Fruit fly (Drosophila melanogaster) whole organism, embryonic: ENCODE measurements around the gene CG17118.

Experiments used
- Bgb ChIP-seq: fragments of 200-800 bp; sonication (Bioruptor generic); IDR thresholded peaks from 2 replicates; pipeline ENCODE4 v1.3.6; 2022; ENCODE audit warnings: missing biosample characterization, missing genetic modification characterization; ENCODE audit not compliant: partially characterized antibody
- CG10654 ChIP-seq: fragments of 200-800 bp; sonication (Bioruptor generic); optimal IDR thresholded peaks from 2 replicates; lab custom pipeline; 2016; ENCODE audit warnings: missing biosample characterization, missing genetic modification characterization
- CG11456 ChIP-seq: fragments of 200-800 bp; sonication (Bioruptor generic); IDR thresholded peaks from 3 replicates; pipeline ENCODE4 v1.3.6; 2022; ENCODE audit warnings: missing biosample characterization, missing genetic modification characterization
- CG12155 ChIP-seq: fragments of 200-800 bp; sonication (Bioruptor generic); optimal IDR thresholded peaks from 3 replicates; lab custom pipeline; 2016; ENCODE audit warnings: missing biosample characterization, missing genetic modification characterization
- CG13894 ChIP-seq: fragments of 200-800 bp; sonication (Bioruptor generic); optimal IDR thresholded peaks from 3 replicates; lab custom pipeline; 2018; ENCODE audit warnings: missing biosample characterization, mild to moderate bottlenecking, missing genetic modification characterization, moderate library complexity
- CG14441 ChIP-seq: fragments of 200-800 bp; sonication (Bioruptor generic); IDR thresholded peaks from 2 replicates; pipeline ENCODE4 v1.3.6; 2022; ENCODE audit warnings: missing biosample characterization, missing genetic modification characterization
- CG17361 ChIP-seq: fragments of 200-800 bp; sonication (Bioruptor generic); IDR thresholded peaks from 3 replicates; pipeline ENCODE4 v1.3.6; 2022; ENCODE audit warnings: missing biosample characterization, missing genetic modification characterization
- CG17385 ChIP-seq: fragments of 200-800 bp; sonication (Bioruptor generic); optimal IDR thresholded peaks from 3 replicates; lab custom pipeline; 2018; ENCODE audit warnings: missing biosample characterization, mild to moderate bottlenecking, missing genetic modification characterization
- CG17802 ChIP-seq: fragments of 200-800 bp; sonication (Bioruptor generic); optimal IDR thresholded peaks from 2 replicates; lab custom pipeline; 2018; ENCODE audit warnings: missing biosample characterization, mild to moderate bottlenecking, missing genetic modification characterization, moderate library complexity
- CG18262 ChIP-seq: fragments of 200-800 bp; optimal IDR thresholded peaks from 3 replicates; lab custom pipeline; 2019; ENCODE audit warnings: missing biosample characterization, mild to moderate bottlenecking, missing genetic modification characterization, moderate library complexity
- CG4404 ChIP-seq: fragments of 200-800 bp; sonication (Bioruptor generic); IDR thresholded peaks from 2 replicates; pipeline ENCODE4 v1.3.6; 2022; ENCODE audit warnings: missing biosample characterization, missing genetic modification characterization
- CG4730 ChIP-seq: fragments of 200-800 bp; sonication (Bioruptor generic); IDR thresholded peaks from 2 replicates; pipeline ENCODE4 v1.3.6; 2022; ENCODE audit warnings: missing biosample characterization, missing genetic modification characterization
- CG6272 ChIP-seq: fragments of 200-800 bp; sonication (Bioruptor generic); IDR thresholded peaks from 2 replicates; pipeline ENCODE4 v1.3.6; 2022; ENCODE audit warnings: missing biosample characterization, missing genetic modification characterization
- CG7357 ChIP-seq: fragments of 200-800 bp; sonication (Bioruptor generic); IDR thresholded peaks from 3 replicates; pipeline ENCODE4 v1.3.6; 2022; ENCODE audit warnings: missing biosample characterization, missing genetic modification characterization
- CG7745 ChIP-seq: fragments of 200-800 bp; sonication (Bioruptor generic); optimal IDR thresholded peaks from 2 replicates; lab custom pipeline; 2018; ENCODE audit warnings: missing biosample characterization, mild to moderate bottlenecking, missing genetic modification characterization, moderate library complexity
- CG7987 ChIP-seq: fragments of 200-800 bp; sonication (Bioruptor generic); optimal IDR thresholded peaks from 2 replicates; lab custom pipeline; 2018; ENCODE audit warnings: missing biosample characterization, mild to moderate bottlenecking, missing genetic modification characterization, moderate library complexity
- CG8765 ChIP-seq: fragments of 200-800 bp; sonication (Bioruptor generic); IDR thresholded peaks from 2 replicates; pipeline ENCODE4 v1.3.6; 2022; ENCODE audit warnings: missing biosample characterization, missing genetic modification characterization
- CG9437 ChIP-seq: fragments of 200-800 bp; sonication (Bioruptor generic); optimal IDR thresholded peaks from 2 replicates; lab custom pipeline; 2018; ENCODE audit warnings: missing biosample characterization, mild to moderate bottlenecking, missing genetic modification characterization
- CG9609 ChIP-seq: fragments of 200-800 bp; sonication (Bioruptor generic); optimal IDR thresholded peaks from 3 replicates; lab custom pipeline; 2016; ENCODE audit warnings: missing biosample characterization, missing genetic modification characterization
- CHES-1-like ChIP-seq: fragments of 200-800 bp; sonication (Bioruptor generic); optimal IDR thresholded peaks from 2 replicates; lab custom pipeline; 2016; ENCODE audit warnings: missing biosample characterization, missing genetic modification characterization
- CoRest ChIP-seq: fragments of 200-800 bp; sonication (Bioruptor generic); optimal IDR thresholded peaks from 3 replicates; lab custom pipeline; 2018; ENCODE audit warnings: missing biosample characterization, mild to moderate bottlenecking, missing genetic modification characterization, moderate library complexity
- D19B ChIP-seq: fragments of 200-800 bp; sonication (Bioruptor generic); optimal IDR thresholded peaks from 2 replicates; lab custom pipeline; 2017; ENCODE audit warnings: missing biosample characterization, mild to moderate bottlenecking, missing genetic modification characterization
- Elba2 ChIP-seq: fragments of 200-800 bp; sonication (Bioruptor generic); optimal IDR thresholded peaks from 3 replicates; lab custom pipeline; 2016; ENCODE audit warnings: missing biosample characterization, missing genetic modification characterization
- Ets97D ChIP-seq: fragments of 200-800 bp; sonication (Bioruptor generic); optimal IDR thresholded peaks from 3 replicates; lab custom pipeline; 2016; ENCODE audit warnings: missing biosample characterization, missing genetic modification characterization
- Fer3 ChIP-seq: fragments of 200-800 bp; sonication (Bioruptor generic); optimal IDR thresholded peaks from 2 replicates; lab custom pipeline; 2018; ENCODE audit warnings: missing biosample characterization, mild to moderate bottlenecking, missing genetic modification characterization, moderate library complexity
- Hmx ChIP-seq: fragments of 200-800 bp; sonication (Bioruptor generic); optimal IDR thresholded peaks from 2 replicates; lab custom pipeline; 2016; ENCODE audit warnings: missing biosample characterization, missing genetic modification characterization
- MBD-R2 ChIP-seq: fragments of 200-800 bp; sonication (Bioruptor generic); IDR thresholded peaks from 2 replicates; pipeline ENCODE4 v1.3.6; 2022; ENCODE audit warnings: missing biosample characterization, missing genetic modification characterization
- Mad ChIP-seq: fragments of 200-800 bp; sonication (Bioruptor generic); optimal IDR thresholded peaks from 2 replicates; lab custom pipeline; 2016; ENCODE audit warnings: missing biosample characterization, missing genetic modification characterization
- Mrtf ChIP-seq: fragments of 200-800 bp; sonication (Bioruptor generic); IDR thresholded peaks from 3 replicates; pipeline ENCODE4 v1.3.6; 2022; ENCODE audit warnings: missing biosample characterization, missing genetic modification characterization
- NFAT ChIP-seq: fragments of 200-800 bp; sonication (Bioruptor generic); IDR thresholded peaks from 2 replicates; pipeline ENCODE4 v1.3.6; 2022; ENCODE audit warnings: missing biosample characterization, missing genetic modification characterization
- Pdp1 ChIP-seq, 2 experiments: fragments of 200-800 bp; sonication (Bioruptor generic); optimal IDR thresholded peaks; 3 replicates each; lab custom pipeline; 2016; ENCODE audit warnings: missing biosample characterization in 2 of 2, missing genetic modification characterization in 2 of 2, mild to moderate bottlenecking in 1 of 2, moderate library complexity in 1 of 2
- Sry-δ ChIP-seq: fragments of 200-800 bp; sonication (Bioruptor generic); optimal IDR thresholded peaks from 2 replicates; lab custom pipeline; 2016; ENCODE audit warnings: missing biosample characterization, missing genetic modification characterization
- Usf ChIP-seq: fragments of 200-800 bp; sonication (Bioruptor generic); optimal IDR thresholded peaks from 2 replicates; lab custom pipeline; 2017; ENCODE audit warnings: missing genotype, missing biosample characterization, missing genetic modification characterization
- bigmax ChIP-seq: fragments of 200-800 bp; sonication (Bioruptor generic); optimal IDR thresholded peaks from 2 replicates; lab custom pipeline; 2018; ENCODE audit warnings: missing biosample characterization, mild to moderate bottlenecking, missing genetic modification characterization
- chif ChIP-seq, 2 experiments: fragments of 200-800 bp; sonication (Bioruptor generic); optimal IDR thresholded peaks; 3 replicates each; lab custom pipeline; 2016; ENCODE audit warnings: missing biosample characterization in 2 of 2, missing genetic modification characterization in 2 of 2
- chm ChIP-seq: fragments of 200-800 bp; sonication (Bioruptor generic); IDR thresholded peaks from 2 replicates; pipeline ENCODE4 v1.3.6; 2022; ENCODE audit warnings: missing biosample characterization, missing genetic modification characterization
- eyg ChIP-seq: fragments of 200-800 bp; sonication (Bioruptor generic); optimal IDR thresholded peaks from 3 replicates; lab custom pipeline; 2016; ENCODE audit warnings: missing biosample characterization, missing genetic modification characterization
- fd64A ChIP-seq: fragments of 200-800 bp; sonication (Bioruptor generic); optimal IDR thresholded peaks from 3 replicates; lab custom pipeline; 2018; ENCODE audit warnings: missing biosample characterization, mild to moderate bottlenecking, missing genetic modification characterization
- ken ChIP-seq: fragments of 200-800 bp; sonication (Bioruptor generic); IDR thresholded peaks from 3 replicates; pipeline ENCODE4 v1.3.6; 2022; ENCODE audit warnings: missing biosample characterization, missing genetic modification characterization
- lbe ChIP-seq: fragments of 200-800 bp; sonication (Bioruptor generic); optimal IDR thresholded peaks from 2 replicates; lab custom pipeline; 2016; ENCODE audit warnings: missing biosample characterization, mild to moderate bottlenecking, missing genetic modification characterization
- lmd ChIP-seq: fragments of 200-800 bp; sonication (Bioruptor generic); IDR thresholded peaks from 2 replicates; pipeline ENCODE4 v1.3.6; 2022; ENCODE audit warnings: missing biosample characterization, missing genetic modification characterization
- mam ChIP-seq: fragments of 200-800 bp; sonication (Bioruptor generic); optimal IDR thresholded peaks from 3 replicates; lab custom pipeline; 2016; ENCODE audit warnings: missing biosample characterization, missing genetic modification characterization
- org-1 ChIP-seq: fragments of 200-800 bp; sonication (Bioruptor generic); optimal IDR thresholded peaks from 2 replicates; lab custom pipeline; 2017; ENCODE audit warnings: missing biosample characterization, missing genetic modification characterization
- p53 ChIP-seq: fragments of 200-800 bp; sonication (Bioruptor generic); optimal IDR thresholded peaks from 2 replicates; lab custom pipeline; 2016; ENCODE audit warnings: missing biosample characterization, missing genetic modification characterization
- phol ChIP-seq: fragments of 200-800 bp; sonication (Bioruptor generic); optimal IDR thresholded peaks from 3 replicates; lab custom pipeline; 2018; ENCODE audit warnings: missing biosample characterization, mild to moderate bottlenecking, missing genetic modification characterization, moderate library complexity
- repo ChIP-seq: fragments of 200-800 bp; sonication (Bioruptor generic); optimal IDR thresholded peaks from 2 replicates; lab custom pipeline; 2016; ENCODE audit warnings: missing biosample characterization, missing genetic modification characterization
- ro ChIP-seq: fragments of 200-800 bp; sonication (Bioruptor generic); IDR thresholded peaks from 2 replicates; pipeline ENCODE4 v1.3.6; 2022; ENCODE audit warnings: missing biosample characterization, missing genetic modification characterization
- run ChIP-seq: fragments of 200-800 bp; sonication (Bioruptor generic); optimal IDR thresholded peaks from 3 replicates; lab custom pipeline; 2018; ENCODE audit warnings: missing biosample characterization, mild to moderate bottlenecking, missing genetic modification characterization
- slp2 ChIP-seq: fragments of 200-800 bp; sonication (Bioruptor generic); optimal IDR thresholded peaks from 2 replicates; lab custom pipeline; 2016; ENCODE audit warnings: missing biosample characterization, missing genetic modification characterization
- sna ChIP-seq: fragments of 200-800 bp; sonication (Bioruptor generic); IDR thresholded peaks from 2 replicates; pipeline ENCODE4 v1.3.6; 2022; ENCODE audit warnings: missing biosample characterization, missing genetic modification characterization; ENCODE audit not compliant: partially characterized antibody
- stwl ChIP-seq: fragments of 200-800 bp; sonication (Bioruptor generic); optimal IDR thresholded peaks from 3 replicates; lab custom pipeline; 2018; ENCODE audit warnings: missing biosample characterization, mild to moderate bottlenecking, missing genetic modification characterization, moderate library complexity
- unpg ChIP-seq: fragments of 200-800 bp; sonication (Bioruptor generic); optimal IDR thresholded peaks from 3 replicates; lab custom pipeline; 2018; ENCODE audit warnings: missing biosample characterization, mild to moderate bottlenecking, missing genetic modification characterization, moderate library complexity

The CG17118 gene

dm6 chr2L:10735923-10736322, 5.9 kb downstream of the CG17118 start, which contains the start of gene Nup107 (continued):
- TF ChIP-seq Mrtf (GFP tag; lab: Robert Waterston, UW) (no peak), CG17361 (peak; percentile 32; the same call in 1 of the 3 replicates), CG12155 (GFP tag; lab: Kevin White, UChicago) (peak; percentile 60), Elba2 (no peak), Pdp1 (GFP tag; optimal IDR thresholded peaks at IDR 0.05; lab: Kevin White, UChicago) (peak in 1 of 2 experiments; percentile 52), Ets97D (GFP tag; lab: Kevin White, UChicago) (peak; percentile 8), repo (GFP tag; lab: Kevin White, UChicago) (no peak), Hmx (no peak), eyg (GFP tag; lab: Kevin White, UChicago) (no peak), Fer3 (tag; lab: Kevin White, UChicago) (no peak), ro (GFP tag; lab: Robert Waterston, UW) (no peak), CG9609 (GFP tag; lab: Kevin White, UChicago) (peak; percentile 4), CG4404 (GFP tag; lab: Robert Waterston, UW) (no peak), chm (GFP tag; lab: Robert Waterston, UW) (no peak), CG4730 (GFP tag; lab: Robert Waterston, UW) (no peak), CoRest (tag; lab: Kevin White, UChicago) (peak; percentile 30), phol (tag; lab: Kevin White, UChicago) (peak; percentile 62), MBD-R2 (GFP tag; lab: Robert Waterston, UW) (peak; percentile 85), CG18262 (tag; lab: Kevin White, UChicago) (no peak), CG17385 (GFP tag; lab: Kevin White, UChicago) (no peak), Bgb (GFP tag; lab: Robert Waterston, UW) (no peak), p53 (GFP tag; lab: Kevin White, UChicago) (no peak), bigmax (GFP tag; lab: Kevin White, UChicago) (no peak), CG8765 (GFP tag; lab: Robert Waterston, UW) (no peak), stwl (tag; lab: Kevin White, UChicago) (peak; percentile 29), CG7987 (GFP tag; lab: Kevin White, UChicago) (no peak), NFAT (GFP tag; lab: Robert Waterston, UW) (0 out of 2 replicates have a peak, but pooled peaks have one; percentile 7), lmd (GFP tag; lab: Robert Waterston, UW) (peak; percentile 5; the same call in 1 of the 2 replicates), chif (GFP tag; optimal IDR thresholded peaks at IDR 0.05; lab: Kevin White, UChicago) (peak in 1 of 2 experiments; percentile 34), CG13894 (tag; lab: Kevin White, UChicago) (no peak), CG14441 (GFP tag; lab: Robert Waterston, UW) (0 out of 2 replicates have a peak, but pooled peaks have one; percentile 15), lbe (no peak), Mad (GFP tag; lab: Kevin White, UChicago) (no peak), CG9437 (peak; percentile 59), unpg (peak; percentile 8), ken (peak; percentile 37; the same call in 1 of the 3 replicates), Usf (GFP tag; lab: Kevin White, UChicago) (no peak), CG10654 (GFP tag; lab: Kevin White, UChicago) (no peak), CHES-1-like (peak; percentile 6), Sry-δ (GFP tag; lab: Kevin White, UChicago) (peak; percentile 58), org-1 (GFP tag; lab: Kevin White, UChicago) (no peak), CG7745 (no peak), CG11456 (GFP tag; lab: Robert Waterston, UW) (0 out of 3 replicates have a peak, but pooled peaks have one; percentile 27), D19B (GFP tag; lab: Kevin White, UChicago) (no peak), mam (GFP tag; lab: Kevin White, UChicago) (peak; percentile 45), slp2 (GFP tag; lab: Kevin White, UChicago) (no peak), fd64A (no peak), CG17802 (tag; lab: Kevin White, UChicago) (peak; percentile 79), CG6272 (peak; percentile 25; the same call in 1 of the 2 replicates), CG7357 (GFP tag; lab: Robert Waterston, UW) (peak; percentile 94), run (tag; lab: Kevin White, UChicago) (no peak), sna (GFP tag; lab: Robert Waterston, UW) (no peak)
